Fruit fly (Drosophila melanogaster) whole organism, pupa: ENCODE measurements around the gene nrv1.

Experiments used
- CG10348 ChIP-seq: fragments of 200-800 bp; sonication (Bioruptor generic); IDR thresholded peaks from 2 replicates; pipeline ENCODE4 v1.3.6; 2022; ENCODE audit warnings: missing biosample characterization, missing genetic modification characterization
- CG12605 ChIP-seq: fragments of 200-800 bp; sonication (Bioruptor generic); IDR thresholded peaks from 2 replicates; pipeline ENCODE4 v1.3.6; 2022; ENCODE audit warnings: missing biosample characterization, missing genetic modification characterization
- CG13204 ChIP-seq: fragments of 200-800 bp; sonication (Bioruptor generic); optimal IDR thresholded peaks from 2 replicates; lab custom pipeline; 2018; ENCODE audit warnings: missing biosample characterization, mild to moderate bottlenecking, missing genetic modification characterization, moderate library complexity
- CG14655 ChIP-seq: fragments of 200-800 bp; sonication (Bioruptor generic); optimal IDR thresholded peaks from 3 replicates; lab custom pipeline; 2017; ENCODE audit warnings: mild to moderate bottlenecking, missing biosample characterization, missing genetic modification reagents, missing genetic modification characterization
- CG17806 ChIP-seq: fragments of 200-800 bp; sonication (Bioruptor generic); optimal IDR thresholded peaks from 2 replicates; lab custom pipeline; 2018; ENCODE audit warnings: missing biosample characterization, mild to moderate bottlenecking, missing genetic modification characterization, moderate library complexity
- CG32121 ChIP-seq: fragments of 200-800 bp; sonication (Bioruptor generic); IDR thresholded peaks from 2 replicates; pipeline ENCODE4 v1.3.6; 2022; ENCODE audit warnings: missing biosample characterization, missing genetic modification characterization
- CG34367 ChIP-seq: fragments of 200-800 bp; sonication (Bioruptor generic); optimal IDR thresholded peaks from 2 replicates; lab custom pipeline; 2018; ENCODE audit warnings: missing biosample characterization, mild to moderate bottlenecking, missing genetic modification characterization
- CG4496 ChIP-seq: fragments of 200-800 bp; sonication (Bioruptor generic); IDR thresholded peaks from 3 replicates; pipeline ENCODE4 v1.3.6; 2022; ENCODE audit warnings: missing biosample characterization, missing genetic modification characterization
- CG8159 ChIP-seq: fragments of 200-800 bp; sonication (Bioruptor generic); optimal IDR thresholded peaks from 3 replicates; lab custom pipeline; 2018; ENCODE audit warnings: missing biosample characterization, mild to moderate bottlenecking, missing genetic modification characterization, moderate library complexity
- CG8301 ChIP-seq: fragments of 200-800 bp; sonication (Bioruptor generic); optimal IDR thresholded peaks from 2 replicates; lab custom pipeline; 2018; ENCODE audit warnings: missing biosample characterization, mild to moderate bottlenecking, missing genetic modification characterization
- CG9948 ChIP-seq: fragments of 200-800 bp; sonication (Bioruptor generic); optimal IDR thresholded peaks from 2 replicates; lab custom pipeline; 2018; ENCODE audit warnings: missing biosample characterization, mild to moderate bottlenecking, missing genetic modification characterization, moderate library complexity
- D1 ChIP-seq: fragments of 200-800 bp; sonication (Bioruptor generic); optimal IDR thresholded peaks from 2 replicates; lab custom pipeline; 2018; ENCODE audit warnings: missing biosample characterization, mild to moderate bottlenecking, missing genetic modification characterization, moderate library complexity
- EcR ChIP-seq: fragments of 200-800 bp; sonication (Bioruptor generic); optimal IDR thresholded peaks from 3 replicates; lab custom pipeline; 2019; ENCODE audit warnings: missing biosample characterization, missing genetic modification characterization, mild to moderate bottlenecking, moderate library complexity, missing genetic modification reagents
- Ets98B ChIP-seq: fragments of 200-800 bp; sonication (Bioruptor generic); IDR thresholded peaks from 2 replicates; pipeline ENCODE4 v1.3.6; 2022; ENCODE audit warnings: missing biosample characterization, missing genetic modification characterization
- Pif1A ChIP-seq: fragments of 200-800 bp; sonication (Bioruptor generic); optimal IDR thresholded peaks from 3 replicates; lab custom pipeline; 2016; ENCODE audit warnings: missing biosample characterization, missing genetic modification characterization
- Pif1B ChIP-seq: fragments of 200-800 bp; sonication (Bioruptor generic); optimal IDR thresholded peaks from 3 replicates; lab custom pipeline; 2016; ENCODE audit warnings: missing biosample characterization, missing genetic modification characterization
- Snoo ChIP-seq: fragments of 200-800 bp; sonication (Bioruptor generic); optimal IDR thresholded peaks from 3 replicates; lab custom pipeline; 2017; ENCODE audit warnings: missing biosample characterization, mild to moderate bottlenecking, missing genetic modification characterization, inconsistent platforms
- fd96Ca ChIP-seq: fragments of 200-800 bp; sonication (Bioruptor generic); IDR thresholded peaks from 3 replicates; pipeline ENCODE4 v1.3.6; 2022; ENCODE audit warnings: missing biosample characterization, missing genetic modification characterization
- gl ChIP-seq: fragments of 200-800 bp; sonication (Bioruptor generic); optimal IDR thresholded peaks from 2 replicates; lab custom pipeline; 2018; ENCODE audit warnings: missing biosample characterization, mild to moderate bottlenecking, missing genetic modification characterization
- rn ChIP-seq: fragments of 200-800 bp; sonication (Bioruptor generic); IDR thresholded peaks from 2 replicates; pipeline ENCODE4 v1.3.6; 2022; ENCODE audit warnings: missing biosample characterization, missing genetic modification characterization

Gene nrv1

DNA sequence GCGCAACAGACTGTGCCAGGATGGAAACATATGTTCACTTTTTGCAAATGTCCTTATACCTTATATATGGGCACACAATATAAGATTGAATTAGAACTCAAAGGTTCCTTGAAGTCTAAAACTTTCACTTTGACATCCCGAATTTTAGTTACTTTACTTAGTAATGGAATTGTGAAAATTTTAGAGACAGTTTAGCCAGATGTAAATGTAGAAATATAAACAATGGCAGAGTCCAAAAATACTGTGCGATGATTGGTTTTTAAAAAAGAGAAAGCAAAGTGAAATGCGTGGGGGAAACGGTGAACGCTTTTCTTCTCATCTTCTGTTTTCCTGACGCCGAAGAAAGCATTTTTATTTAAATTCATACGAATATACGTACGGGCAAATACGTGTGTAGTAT, 38.8 kb downstream of the nrv1 start, which contains the start of gene CG44271:
CG44271 (minus strand) TSS at position 101 of the 400 bp plus-strand sequence.
- TF ChIP-seq CG10348 (GFP tag; lab: Robert Waterston, UW), result no peak
- no peak for TF ChIP-seq Pif1A (GFP tag; lab: Kevin White, UChicago)
- TF ChIP-seq CG4496 (GFP tag; lab: Robert Waterston, UW), result no peak
- no peak for TF ChIP-seq gl (tag; lab: Kevin White, UChicago)

DNA sequence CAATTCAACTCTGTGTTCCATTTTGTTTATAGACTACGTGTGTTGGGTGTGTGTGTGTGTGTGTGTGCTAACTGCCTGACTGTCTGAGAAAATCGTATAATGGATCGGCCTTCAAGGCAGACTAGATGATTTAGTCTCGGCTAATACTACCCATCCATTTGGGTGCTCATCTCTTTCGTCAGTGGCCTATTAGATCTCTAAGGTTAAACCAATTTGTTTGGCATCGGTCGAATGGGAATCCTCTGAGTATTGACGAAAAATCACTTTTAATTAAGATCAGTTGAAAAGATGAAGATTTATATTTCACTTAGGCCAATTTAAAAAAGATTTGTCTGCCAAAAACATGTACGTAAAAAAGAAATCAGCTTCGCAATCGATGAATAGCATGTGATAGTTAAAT, 41.1 kb downstream of the nrv1 start, which contains the start of gene CG31910:
CG31910 (minus strand) TSS at position 101 of the 400 bp plus-strand sequence.
- TF ChIP-seq CG32121 (GFP tag; lab: Robert Waterston, UW) (no peak), rn (GFP tag; lab: Robert Waterston, UW) (no peak), CG4496 (GFP tag; lab: Robert Waterston, UW) (no peak), CG17806 (no peak), Snoo (tag; lab: Kevin White, UChicago) (no peak)

DNA sequence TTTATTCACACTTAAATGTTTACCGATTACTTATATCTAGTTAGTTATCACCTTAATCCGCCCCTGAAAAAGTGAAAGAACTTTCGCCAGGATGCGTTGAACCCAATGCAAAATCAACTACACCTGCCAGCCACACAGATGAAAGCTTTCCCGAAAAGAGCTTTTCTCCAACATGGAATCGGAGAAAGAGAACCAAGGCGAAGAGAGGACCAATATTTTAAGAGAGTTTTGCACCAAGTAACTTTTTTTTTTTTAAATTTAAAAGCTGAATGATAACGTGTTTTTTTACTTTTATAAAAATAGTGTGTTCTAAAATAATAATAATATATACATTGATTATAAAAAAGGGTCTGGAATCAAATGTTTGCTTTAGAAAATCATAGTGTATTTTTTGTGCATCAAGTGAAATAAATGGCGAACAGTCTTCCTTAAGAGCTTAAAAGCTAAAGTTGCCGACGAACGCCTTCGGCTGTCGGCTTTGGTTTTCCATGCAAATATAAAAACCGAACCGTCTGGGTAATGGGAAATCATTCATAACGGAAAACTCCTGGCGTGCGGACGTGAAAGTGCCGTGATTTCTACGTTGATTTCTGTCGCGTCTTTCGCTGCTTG, 44.6 kb downstream of the nrv1 start, which contains the start of gene meng:
meng (plus strand) TSS at position 523 of the 612 bp plus-strand sequence.
- TF ChIP-seq CG4496 (GFP tag; lab: Robert Waterston, UW), result no peak
- peak; percentile 18; the same call in 1 of the 2 replicates for TF ChIP-seq CG32121 (GFP tag; lab: Robert Waterston, UW)

DNA sequence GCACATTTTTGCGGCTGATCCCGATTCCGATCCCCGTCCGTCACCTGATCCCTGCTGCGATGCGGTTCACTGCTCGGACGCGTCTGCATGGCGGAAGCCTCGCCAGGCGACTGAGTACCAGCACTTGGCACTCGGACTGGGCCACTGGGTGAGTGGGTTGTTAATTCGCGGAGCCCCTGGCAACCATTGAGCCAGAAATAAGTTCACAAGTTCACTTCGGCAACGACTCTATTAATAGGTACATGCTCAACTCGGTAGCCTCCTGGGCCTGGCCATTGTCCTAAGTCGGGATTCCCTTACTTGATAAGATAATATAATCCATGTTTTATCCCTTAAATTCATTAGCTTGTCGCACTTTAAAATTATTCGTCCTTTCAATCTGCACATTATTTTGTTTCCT, 46.6 kb downstream of the nrv1 start, which contains the start of gene TTLL3A:
TTLL3A (minus strand) TSS at position 101 of the 400 bp plus-strand sequence.
- TF ChIP-seq CG14655 (GFP tag; lab: Kevin White, UChicago) (no peak), Ets98B (no peak), fd96Ca (no peak), CG32121 (GFP tag; lab: Robert Waterston, UW) (no peak), CG13204 (no peak), CG9948 (tag; lab: Kevin White, UChicago) (no peak), CG4496 (GFP tag; lab: Robert Waterston, UW) (no peak), D1 (tag; lab: Kevin White, UChicago) (no peak), CG8159 (no peak), CG34367 (tag; lab: Kevin White, UChicago) (no peak)
- TF ChIP-seq, all 21 proteins: peak for 0

DNA sequence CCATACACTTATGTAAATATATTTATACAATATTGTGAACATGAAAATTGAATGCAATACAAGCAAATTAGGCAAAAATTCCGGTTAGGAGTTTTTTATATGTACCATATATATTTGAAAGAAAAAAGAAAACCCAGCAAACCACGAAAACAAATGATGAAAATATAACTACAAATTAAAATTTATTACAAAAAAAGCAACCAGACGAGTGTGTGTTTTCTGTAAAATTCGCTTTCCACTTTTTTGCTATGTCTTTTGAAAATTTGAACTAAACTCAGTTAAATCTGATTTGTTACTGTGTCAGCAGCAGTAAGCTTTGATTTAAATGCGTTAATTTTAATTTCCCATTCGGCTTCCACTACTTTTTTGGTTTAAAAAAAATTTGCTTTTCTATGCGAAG, 54.1 kb downstream of the nrv1 start, which contains the start of gene TTLL3B:
TTLL3B (plus strand) TSS at position 301 of the 400 bp plus-strand sequence.
- TF ChIP-seq CG17806 (no peak), CG8159 (no peak), Ets98B (no peak), CG9948 (tag; lab: Kevin White, UChicago) (no peak), Pif1A (GFP tag; lab: Kevin White, UChicago) (no peak), CG12605 (GFP tag; lab: Robert Waterston, UW) (no peak), CG10348 (GFP tag; lab: Robert Waterston, UW) (no peak), Pif1B (no peak), CG8301 (tag; lab: Kevin White, UChicago) (no peak), EcR (no peak), CG32121 (GFP tag; lab: Robert Waterston, UW) (no peak), CG14655 (GFP tag; lab: Kevin White, UChicago) (no peak), rn (GFP tag; lab: Robert Waterston, UW) (no peak)
